Fruit fly (Drosophila melanogaster) whole organism, embryonic: ENCODE measurements around the gene Cyfip.

ENCODE experiments used
- CG10321 ChIP-seq: fragments of 200-800 bp; sonication (Bioruptor generic); IDR thresholded peaks from 2 replicates; pipeline ENCODE4 v1.3.6; 2022; ENCODE audit warnings: missing biosample characterization, missing genetic modification characterization
- CG18011 ChIP-seq: fragments of 200-800 bp; sonication (Bioruptor generic); optimal IDR thresholded peaks from 2 replicates; lab custom pipeline; 2017; ENCODE audit warnings: missing biosample characterization, missing genetic modification characterization, mild to moderate bottlenecking, moderate library complexity, missing genotype

Cyfip gene

DNA sequence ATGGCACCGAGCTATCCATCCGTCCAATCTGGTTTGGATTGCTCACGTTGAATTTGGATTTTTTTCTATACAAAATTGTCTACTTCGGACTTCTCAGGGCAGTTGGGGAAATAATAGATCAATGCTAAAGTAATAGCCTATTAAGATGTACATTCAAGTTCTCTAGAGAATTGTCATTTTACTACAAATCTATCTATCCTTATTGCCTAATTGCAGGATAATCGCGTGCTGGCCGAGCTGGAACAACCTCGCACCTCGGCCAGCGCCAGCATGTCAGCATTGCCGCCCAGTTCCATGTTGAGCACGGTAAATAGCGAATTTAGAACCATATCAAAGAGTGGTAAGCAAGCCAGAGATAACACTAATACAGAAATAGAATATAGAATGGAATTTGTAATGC, 49.8 kb downstream of the Cyfip start, which contains the start of gene h-cup:
Gene h-cup (minus strand): TSS at position 101 of the 400 bp plus-strand sequence.
- TF ChIP-seq CG10321 (GFP tag; lab: Robert Waterston, UW) (no peak), CG18011 (GFP tag; lab: Kevin White, UChicago) (no peak)
- TF ChIP-seq, all 482 proteins: peak for 0
